Fruit fly (Drosophila melanogaster): Measurements from ENCODE around the gene Prosalpha4T1.
A peak's percentile ranks its signal among the peaks of the same experiment; 100 is the strongest.

The Prosalpha4T1 gene

dm6 chr3R:20778285-20778926 is 29.5 kb upstream of the Prosalpha4T1 start (continued):
- TF ChIP-seq Hr4 (GFP tag; optimal IDR thresholded peaks at IDR 0.05) (peak; percentile 52), vri (GFP tag; optimal IDR thresholded peaks at IDR 0.05) (peak; percentile 93), cyc (GFP tag; optimal IDR thresholded peaks at IDR 0.05) (peak; percentile 17), Lpt (GFP tag; optimal IDR thresholded peaks at IDR 0.05) (peak; percentile 90), CG31627 (GFP tag; optimal IDR thresholded peaks at IDR 0.05) (no peak), Hr38 (GFP tag; optimal IDR thresholded peaks at IDR 0.05) (no peak), salr (GFP tag; optimal IDR thresholded peaks at IDR 0.05) (peak; percentile 58 to 74), CG15336 (GFP tag; IDR thresholded peaks at IDR 0.05) (peak; percentile 98), CG6854 (GFP tag; optimal IDR thresholded peaks at IDR 0.05) (peak; percentile 97), CG11762 (GFP tag; optimal IDR thresholded peaks at IDR 0.05; ENCODE audit: insufficient read depth) (peak; percentile 88), CG8632 (GFP tag; optimal IDR thresholded peaks at IDR 0.05) (peak; percentile 89), fkh (GFP tag; optimal IDR thresholded peaks at IDR 0.05) (no peak), CG6808 (GFP tag; optimal IDR thresholded peaks at IDR 0.05) (peak; percentile 95), CG6276 (GFP tag; optimal IDR thresholded peaks at IDR 0.05) (peak; percentile 96), Sox15 (GFP tag; optimal IDR thresholded peaks at IDR 0.05) (no peak), net (GFP tag; optimal IDR thresholded peaks at IDR 0.05) (peak; percentile 89), CG34406 (GFP tag; optimal IDR thresholded peaks at IDR 0.05) (peak; percentile 83), Blimp-1 (GFP tag; optimal IDR thresholded peaks at IDR 0.05) (peak; percentile 73), topi (GFP tag; optimal IDR thresholded peaks at IDR 0.05) (peak; percentile 82), CG11902 (GFP tag; optimal IDR thresholded peaks at IDR 0.05) (no peak), Eip75B (GFP tag; optimal IDR thresholded peaks at IDR 0.05) (peak; percentile 84), Met (GFP tag; optimal IDR thresholded peaks at IDR 0.05) (peak; percentile 71), fd59A (GFP tag; optimal IDR thresholded peaks at IDR 0.05) (peak; percentile 83), CG4318 (GFP tag; optimal IDR thresholded peaks at IDR 0.05) (peak; percentile 7), eg (GFP tag; IDR thresholded peaks at IDR 0.05) (peak; percentile 98), dsx (GFP tag; optimal IDR thresholded peaks at IDR 0.05; ENCODE audit: poor library complexity, severe bottlenecking) (peak; percentile 94)

dm6 chr3R:20774125-20774524 is 25.3 kb upstream of the Prosalpha4T1 start:
- TF ChIP-seq fd85E (GFP tag; optimal IDR thresholded peaks at IDR 0.05), result no peak
- TF ChIP-seq CG1621 (tag; optimal IDR thresholded peaks at IDR 0.05), result peak; percentile 75
- TF ChIP-seq CG31627 (GFP tag; optimal IDR thresholded peaks at IDR 0.05), result no peak
- peak in 1 of 2 experiments; percentile 25 for TF ChIP-seq ss (GFP tag; optimal IDR thresholded peaks at IDR 0.05)
- no peak for TF ChIP-seq CG6792 (GFP tag; optimal IDR thresholded peaks at IDR 0.05)
- peak; percentile 59 for TF ChIP-seq Eip78C (GFP tag)
- TF ChIP-seq Sox15 (GFP tag; optimal IDR thresholded peaks at IDR 0.05), result no peak
- peak; percentile 49 for TF ChIP-seq dsx (GFP tag; optimal IDR thresholded peaks at IDR 0.05; ENCODE audit: poor library complexity, severe bottlenecking)
- TF ChIP-seq Lpt (GFP tag; optimal IDR thresholded peaks at IDR 0.05), result no peak

- TF ChIP-seq CG3032 (tag; optimal IDR thresholded peaks at IDR 0.05) (peak; percentile 40), CG6792 (GFP tag; optimal IDR thresholded peaks at IDR 0.05) (peak; percentile 42), dsx (GFP tag; optimal IDR thresholded peaks at IDR 0.05; ENCODE audit: poor library complexity, severe bottlenecking) (peak; percentile 31), CG10631 (GFP tag; optimal IDR thresholded peaks at IDR 0.05) (peak; percentile 46), CG34406 (GFP tag; optimal IDR thresholded peaks at IDR 0.05) (no peak), CG11294 (GFP tag; IDR thresholded peaks at IDR 0.05) (no peak), vri (GFP tag; optimal IDR thresholded peaks at IDR 0.05) (no peak), Eip75B (GFP tag; optimal IDR thresholded peaks at IDR 0.05) (peak; percentile 65), topi (GFP tag; optimal IDR thresholded peaks at IDR 0.05) (no peak), CG7368 (GFP tag; optimal IDR thresholded peaks at IDR 0.05) (peak; percentile 63), pdm3 (GFP tag; optimal IDR thresholded peaks at IDR 0.05) (peak; percentile 53), CG10669 (GFP tag; optimal IDR thresholded peaks at IDR 0.05) (peak; percentile 67), Ets96B (tag; optimal IDR thresholded peaks at IDR 0.05) (peak; percentile 47), fd85E (GFP tag; optimal IDR thresholded peaks at IDR 0.05) (no peak), CG4318 (GFP tag; optimal IDR thresholded peaks at IDR 0.05) (no peak), spab (GFP tag; optimal IDR thresholded peaks at IDR 0.05) (peak; percentile 36), achi (GFP tag; optimal IDR thresholded peaks at IDR 0.05) (peak; percentile 45), lz (GFP tag; optimal IDR thresholded peaks at IDR 0.05) (peak; percentile 27), OdsH (GFP tag; optimal IDR thresholded peaks at IDR 0.05) (peak; percentile 30), CG8319 (GFP tag; optimal IDR thresholded peaks at IDR 0.05) (no peak), cyc (GFP tag; optimal IDR thresholded peaks at IDR 0.05) (peak; percentile 0), acj6 (GFP tag; optimal IDR thresholded peaks at IDR 0.05) (peak; percentile 39), CG6163 (GFP tag; IDR thresholded peaks at IDR 0.05) (0 out of 3 replicates have a peak, but pooled peaks have one; percentile 52), svp (GFP tag) (peak; percentile 69), Hr39 (GFP tag; optimal IDR thresholded peaks at IDR 0.05) (no peak)
These were observed 24.3 kb upstream of the Prosalpha4T1 start for dm6 chr3R:20773174-20773573.
